Fruit fly (Drosophila melanogaster) whole organism, embryonic: ENCODE data around the gene CG31122.

ENCODE experiments used
- ATbp ChIP-seq: fragments of 200-800 bp; sonication (Bioruptor generic); optimal IDR thresholded peaks from 2 replicates; lab custom pipeline; 2017; ENCODE audit warnings: missing biosample characterization, mild to moderate bottlenecking, missing genetic modification characterization, missing genetic modification reagents
- Bteb2 ChIP-seq: fragments of 200-800 bp; sonication (Bioruptor generic); optimal IDR thresholded peaks from 2 replicates; lab custom pipeline; 2016; ENCODE audit warnings: missing biosample characterization, missing genetic modification characterization
- CG11093 ChIP-seq: fragments of 200-800 bp; sonication (Bioruptor generic); IDR thresholded peaks from 3 replicates; pipeline ENCODE4 v1.3.6; 2022; ENCODE audit warnings: missing biosample characterization, missing genetic modification characterization
- CG11398 ChIP-seq: fragments of 200-800 bp; sonication (Bioruptor generic); optimal IDR thresholded peaks from 2 replicates; lab custom pipeline; 2016; ENCODE audit warnings: missing biosample characterization, missing genetic modification characterization
- CG12104 ChIP-seq: fragments of 200-800 bp; sonication (Bioruptor generic); optimal IDR thresholded peaks from 3 replicates; lab custom pipeline; 2016; ENCODE audit warnings: missing biosample characterization, missing genetic modification characterization
- CG1602 ChIP-seq: fragments of 200-800 bp; sonication (Bioruptor generic); optimal IDR thresholded peaks from 3 replicates; lab custom pipeline; 2016; ENCODE audit warnings: missing biosample characterization, missing genetic modification characterization
- CG17361 ChIP-seq: fragments of 200-800 bp; sonication (Bioruptor generic); IDR thresholded peaks from 3 replicates; pipeline ENCODE4 v1.3.6; 2022; ENCODE audit warnings: missing biosample characterization, missing genetic modification characterization
- CG17612 ChIP-seq: fragments of 200-800 bp; sonication (Bioruptor generic); IDR thresholded peaks from 2 replicates; pipeline ENCODE4 v1.3.6; 2022; ENCODE audit warnings: missing biosample characterization, missing genetic modification characterization
- CG17829 ChIP-seq: fragments of 200-800 bp; optimal IDR thresholded peaks from 2 replicates; lab custom pipeline; 2019; ENCODE audit warnings: missing biosample characterization, mild to moderate bottlenecking, missing genetic modification characterization, moderate library complexity
- CG18262 ChIP-seq: fragments of 200-800 bp; optimal IDR thresholded peaks from 3 replicates; lab custom pipeline; 2019; ENCODE audit warnings: missing biosample characterization, mild to moderate bottlenecking, missing genetic modification characterization, moderate library complexity
- CG18599 ChIP-seq: fragments of 200-800 bp; sonication (Bioruptor generic); optimal IDR thresholded peaks from 3 replicates; lab custom pipeline; 2017; ENCODE audit warnings: missing biosample characterization, missing genetic modification characterization, mild to moderate bottlenecking, moderate library complexity, missing genetic modification reagents
- CG18619 ChIP-seq: fragments of 200-800 bp; sonication (Bioruptor generic); optimal IDR thresholded peaks from 3 replicates; lab custom pipeline; 2017; ENCODE audit warnings: missing biosample characterization, mild to moderate bottlenecking, missing genetic modification characterization
- CG3065 ChIP-seq: fragments of 200-800 bp; sonication (Bioruptor generic); optimal IDR thresholded peaks from 2 replicates; lab custom pipeline; 2016; ENCODE audit warnings: missing biosample characterization, missing genetic modification characterization
- CG31441 ChIP-seq: fragments of 200-800 bp; sonication (Bioruptor generic); IDR thresholded peaks from 2 replicates; pipeline ENCODE4 v1.3.6; 2022; ENCODE audit warnings: missing biosample characterization, missing genetic modification characterization
- CG3163 ChIP-seq: fragments of 200-800 bp; sonication (Bioruptor generic); optimal IDR thresholded peaks from 3 replicates; lab custom pipeline; 2016; ENCODE audit warnings: missing biosample characterization, missing genetic modification characterization
- CG33557 ChIP-seq: fragments of 200-800 bp; sonication (Bioruptor generic); optimal IDR thresholded peaks from 2 replicates; lab custom pipeline; 2019; ENCODE audit warnings: missing biosample characterization, mild to moderate bottlenecking, missing genetic modification characterization, moderate library complexity
- CG7786 ChIP-seq: fragments of 200-800 bp; sonication (Bioruptor generic); optimal IDR thresholded peaks from 2 replicates; lab custom pipeline; 2016; ENCODE audit warnings: missing biosample characterization, missing genetic modification characterization
- CG7839 ChIP-seq: fragments of 200-800 bp; sonication (Bioruptor generic); optimal IDR thresholded peaks from 3 replicates; lab custom pipeline; 2018; ENCODE audit warnings: missing biosample characterization, mild to moderate bottlenecking, missing genetic modification characterization, moderate library complexity
- CG8281 ChIP-seq: fragments of 200-800 bp; sonication (Bioruptor generic); optimal IDR thresholded peaks from 2 replicates; lab custom pipeline; 2018; ENCODE audit warnings: missing biosample characterization, mild to moderate bottlenecking, missing genetic modification characterization, moderate library complexity
- CG8359 ChIP-seq: fragments of 200-800 bp; sonication (Bioruptor generic); optimal IDR thresholded peaks from 2 replicates; lab custom pipeline; 2017; ENCODE audit warnings: missing biosample characterization, mild to moderate bottlenecking, missing genetic modification characterization, borderline replicate concordance
- D ChIP-seq, 2 experiments: fragments of 200-800 bp in 1 of 2; fragments of >200 bp in 1 of 2; sonication (Bioruptor generic) in 1 of 2; optimal IDR thresholded peaks; 2 replicates in 1 of 2; 3 replicates in 1 of 2; lab custom pipeline; 2017; ENCODE audit warnings: mild to moderate bottlenecking in 1 of 2, missing biosample characterization in 1 of 2, missing genetic modification characterization in 1 of 2, missing genetic modification reagents in 1 of 2
- Deaf1 ChIP-seq: fragments of 200-800 bp; optimal IDR thresholded peaks from 3 replicates; lab custom pipeline; 2019; ENCODE audit warnings: missing biosample characterization, mild to moderate bottlenecking, missing genetic modification characterization, moderate library complexity
- Dp ChIP-seq: fragments of 200-800 bp; sonication (Bioruptor generic); optimal IDR thresholded peaks from 2 replicates; lab custom pipeline; 2018; ENCODE audit warnings: missing biosample characterization, mild to moderate bottlenecking, missing genetic modification characterization, moderate library complexity
- Ets97D ChIP-seq: fragments of 200-800 bp; sonication (Bioruptor generic); optimal IDR thresholded peaks from 3 replicates; lab custom pipeline; 2016; ENCODE audit warnings: missing biosample characterization, missing genetic modification characterization
- Fer2 ChIP-seq: fragments of 200-800 bp; sonication (Bioruptor generic); optimal IDR thresholded peaks from 2 replicates; lab custom pipeline; 2018; ENCODE audit warnings: missing biosample characterization, mild to moderate bottlenecking, missing genetic modification characterization, moderate library complexity
- H2.0 ChIP-seq: fragments of 200-800 bp; sonication (Bioruptor generic); IDR thresholded peaks from 2 replicates; pipeline ENCODE4 v1.3.6; 2022; ENCODE audit warnings: missing biosample characterization, missing genetic modification characterization
- HLH54F ChIP-seq: fragments of 200-800 bp; sonication (Bioruptor generic); optimal IDR thresholded peaks from 3 replicates; lab custom pipeline; 2016; ENCODE audit warnings: missing biosample characterization, missing genetic modification characterization
- MBD-R2 ChIP-seq: fragments of 200-800 bp; sonication (Bioruptor generic); IDR thresholded peaks from 2 replicates; pipeline ENCODE4 v1.3.6; 2022; ENCODE audit warnings: missing biosample characterization, missing genetic modification characterization
- Sin3A ChIP-seq: fragments of >200 bp; optimal IDR thresholded peaks from 2 replicates; lab custom pipeline; 2018
- TFAM ChIP-seq: fragments of 200-800 bp; sonication (Bioruptor generic); optimal IDR thresholded peaks from 2 replicates; lab custom pipeline; 2017; ENCODE audit warnings: missing biosample characterization, missing genetic modification characterization, inconsistent platforms
- chif ChIP-seq, 2 experiments: fragments of 200-800 bp; sonication (Bioruptor generic); optimal IDR thresholded peaks; 3 replicates each; lab custom pipeline; 2016; ENCODE audit warnings: missing biosample characterization in 2 of 2, missing genetic modification characterization in 2 of 2
- danr ChIP-seq: fragments of 200-800 bp; sonication (Bioruptor generic); IDR thresholded peaks from 2 replicates; pipeline ENCODE4 v1.3.6; 2022; ENCODE audit warnings: missing biosample characterization, missing genetic modification characterization
- ems ChIP-seq: fragments of 200-800 bp; sonication (Bioruptor generic); optimal IDR thresholded peaks from 3 replicates; lab custom pipeline; 2016; ENCODE audit warnings: missing biosample characterization, missing genetic modification characterization
- fu2 ChIP-seq: fragments of 200-800 bp; sonication (Bioruptor generic); optimal IDR thresholded peaks from 2 replicates; lab custom pipeline; 2016; ENCODE audit warnings: missing biosample characterization, missing genetic modification characterization
- gfzf ChIP-seq: fragments of 200-800 bp; sonication (Bioruptor generic); optimal IDR thresholded peaks from 2 replicates; lab custom pipeline; 2016; ENCODE audit warnings: missing biosample characterization, mild to moderate bottlenecking, missing genetic modification characterization, moderate library complexity
- gro ChIP-seq: fragments of 200-800 bp; sonication (Bioruptor generic); optimal IDR thresholded peaks from 2 replicates; lab custom pipeline; 2016; ENCODE audit warnings: missing biosample characterization, missing genetic modification characterization
- kah ChIP-seq: fragments of 200-800 bp; sonication (Bioruptor generic); optimal IDR thresholded peaks from 2 replicates; lab custom pipeline; 2018; ENCODE audit warnings: missing biosample characterization, mild to moderate bottlenecking, missing genetic modification characterization
- lilli ChIP-seq: fragments of 200-800 bp; sonication (Bioruptor generic); optimal IDR thresholded peaks from 3 replicates; lab custom pipeline; 2016; ENCODE audit warnings: missing biosample characterization, missing genetic modification characterization
- lmd ChIP-seq: fragments of 200-800 bp; sonication (Bioruptor generic); IDR thresholded peaks from 2 replicates; pipeline ENCODE4 v1.3.6; 2022; ENCODE audit warnings: missing biosample characterization, missing genetic modification characterization
- nmo ChIP-seq: fragments of 200-800 bp; sonication (Bioruptor generic); optimal IDR thresholded peaks from 2 replicates; lab custom pipeline; 2018; ENCODE audit warnings: missing biosample characterization, mild to moderate bottlenecking, missing genetic modification characterization, moderate library complexity
- pan ChIP-seq, 4 experiments: fragments of >200 bp in 3 of 4; fragments of 200-800 bp in 1 of 4; sonication (Bioruptor generic) in 1 of 4; optimal IDR thresholded peaks in 3 of 4; IDR thresholded peaks in 1 of 4; 2 replicates each; pipeline versions ENCODE4 v1.3.6 to Lab custom; 2017 to 2022; ENCODE audit warnings: missing biosample characterization in 2 of 4, missing genetic modification characterization in 2 of 4, mixed read lengths in 1 of 4
- phol ChIP-seq: fragments of 200-800 bp; sonication (Bioruptor generic); optimal IDR thresholded peaks from 3 replicates; lab custom pipeline; 2018; ENCODE audit warnings: missing biosample characterization, mild to moderate bottlenecking, missing genetic modification characterization, moderate library complexity
- repo ChIP-seq: fragments of 200-800 bp; sonication (Bioruptor generic); optimal IDR thresholded peaks from 2 replicates; lab custom pipeline; 2016; ENCODE audit warnings: missing biosample characterization, missing genetic modification characterization
- rib ChIP-seq: fragments of 200-800 bp; sonication (Bioruptor generic); IDR thresholded peaks from 2 replicates; pipeline ENCODE4 v1.3.6; 2022; ENCODE audit warnings: missing biosample characterization, missing genetic modification characterization
- seq ChIP-seq: fragments of 200-800 bp; sonication (Bioruptor generic); IDR thresholded peaks from 2 replicates; pipeline ENCODE4 v1.3.6; 2022; ENCODE audit warnings: missing biosample characterization, missing genetic modification characterization
- sr ChIP-seq: fragments of 200-800 bp; sonication (Bioruptor generic); IDR thresholded peaks from 3 replicates; pipeline ENCODE4 v1.3.6; 2022; ENCODE audit warnings: missing biosample characterization, missing genetic modification characterization
- unc-4 ChIP-seq: fragments of 200-800 bp; sonication (Bioruptor generic); IDR thresholded peaks from 2 replicates; pipeline ENCODE4 v1.3.6; 2022; ENCODE audit warnings: missing biosample characterization, missing genetic modification characterization; ENCODE audit not compliant: partially characterized antibody
- zen2 ChIP-seq: fragments of 200-800 bp; sonication (Bioruptor generic); IDR thresholded peaks from 3 replicates; pipeline ENCODE4 v1.3.6; 2022; ENCODE audit warnings: missing biosample characterization, missing genetic modification characterization; ENCODE audit not compliant: partially characterized antibody

The CG31122 gene

dm6 chr3R:18402549-18403429 is 9.9 kb downstream of the CG31122 start, which contains the start of the genes Wdr37 and koko (continued):
- TF ChIP-seq Bteb2 (GFP tag; lab: Kevin White, UChicago) (peak; percentile 70), lilli (GFP tag; lab: Kevin White, UChicago) (peak; percentile 91), danr (GFP tag; lab: Robert Waterston, UW) (peak; percentile 94), H2.0 (GFP tag; lab: Robert Waterston, UW) (peak; percentile 96), seq (GFP tag; lab: Robert Waterston, UW) (peak; percentile 96), TFAM (GFP tag; lab: Kevin White, UChicago) (peak; percentile 52), Dp (GFP tag; lab: Kevin White, UChicago) (peak; percentile 49), CG18599 (GFP tag; lab: Kevin White, UChicago) (peak; percentile 96), rib (peak; percentile 97), zen2 (GFP tag; lab: Robert Waterston, UW) (no peak), CG17361 (GFP tag; lab: Robert Waterston, UW) (peak; percentile 100), CG3163 (GFP tag; lab: Kevin White, UChicago) (peak; percentile 41), CG1602 (GFP tag; lab: Kevin White, UChicago) (peak; percentile 98), CG17829 (tag; lab: Kevin White, UChicago) (peak; percentile 98), CG12104 (GFP tag; lab: Kevin White, UChicago) (peak; percentile 93), D (optimal IDR thresholded peaks at IDR 0.05; lab: Kevin White, UChicago) (no peak), D (GFP tag; optimal IDR thresholded peaks at IDR 0.05; lab: Kevin White, UChicago) (peak; percentile 94), pan (optimal IDR thresholded peaks at IDR 0.05; lab: Kevin White, UChicago) (no peak), pan (GFP tag; optimal IDR thresholded peaks at IDR 0.05 in 1 of 2, IDR thresholded peaks at IDR 0.05 in 1 of 2) (peak in 1 of 2 experiments; percentile 99), CG11093 (GFP tag; lab: Robert Waterston, UW) (peak; percentile 95), sr (GFP tag; lab: Robert Waterston, UW) (peak; percentile 50; the same call in 1 of the 3 replicates), CG8281 (tag; lab: Kevin White, UChicago) (peak; percentile 86), HLH54F (GFP tag; lab: Kevin White, UChicago) (peak; percentile 61), unc-4 (GFP tag; lab: Robert Waterston, UW) (peak; percentile 66), CG3065 (GFP tag; lab: Kevin White, UChicago) (peak; percentile 90), chif (GFP tag; optimal IDR thresholded peaks at IDR 0.05; lab: Kevin White, UChicago) (peak; percentile 35 to 85), CG18619 (GFP tag; lab: Kevin White, UChicago) (peak; percentile 94), ems (peak; percentile 67), lmd (GFP tag; lab: Robert Waterston, UW) (peak; percentile 98), Ets97D (GFP tag; lab: Kevin White, UChicago) (peak; percentile 29), kah (GFP tag; lab: Kevin White, UChicago) (peak; percentile 88), CG31441 (GFP tag; lab: Robert Waterston, UW) (peak; percentile 99), CG7786 (GFP tag; lab: Kevin White, UChicago) (peak; percentile 79), CG11398 (GFP tag; lab: Kevin White, UChicago) (no peak), CG8359 (GFP tag; lab: Kevin White, UChicago) (peak; percentile 76), CG18262 (peak; percentile 98), Fer2 (tag; lab: Kevin White, UChicago) (peak; percentile 96), gfzf (peak; percentile 8), CG17612 (peak; percentile 94), ATbp (GFP tag; lab: Kevin White, UChicago) (peak; percentile 89), nmo (peak; percentile 99), phol (peak; percentile 92), gro (GFP tag; lab: Kevin White, UChicago) (peak; percentile 49), CG33557 (peak; percentile 96), MBD-R2 (GFP tag; lab: Robert Waterston, UW) (peak; percentile 98), CG7839 (peak; percentile 98), Deaf1 (tag; lab: Kevin White, UChicago) (peak; percentile 82), repo (GFP tag; lab: Kevin White, UChicago) (peak; percentile 63), Sin3A (lab: Kevin White, UChicago) (peak; percentile 1), fu2 (GFP tag; lab: Kevin White, UChicago) (peak; percentile 52)
